Fruit fly (Drosophila melanogaster) whole organism, prepupa: ENCODE data around the gene CG13950.

Experiments used
- CG10631 ChIP-seq: fragments of 200-800 bp; sonication (Bioruptor generic); optimal IDR thresholded peaks from 2 replicates; lab custom pipeline; 2016; ENCODE audit warnings: missing biosample characterization, missing genetic modification characterization
- CG11294 ChIP-seq: fragments of 200-800 bp; sonication (Bioruptor generic); IDR thresholded peaks from 2 replicates; pipeline ENCODE4 v1.3.6; 2022; ENCODE audit warnings: missing biosample characterization, missing genetic modification characterization
- CG11762 ChIP-seq: fragments of 200-800 bp; sonication (Bioruptor generic); optimal IDR thresholded peaks from 3 replicates; lab custom pipeline; 2016; ENCODE audit warnings: missing biosample characterization, missing genetic modification characterization; ENCODE audit not compliant: insufficient read depth
- CG15336 ChIP-seq: fragments of 200-800 bp; sonication (Bioruptor generic); IDR thresholded peaks from 2 replicates; pipeline ENCODE4 v1.3.6; 2022; ENCODE audit warnings: missing biosample characterization, missing genetic modification characterization
- CG1621 ChIP-seq: fragments of 200-800 bp; sonication (Bioruptor generic); optimal IDR thresholded peaks from 3 replicates; lab custom pipeline; 2018; ENCODE audit warnings: missing biosample characterization, mild to moderate bottlenecking, missing genetic modification characterization
- CG16779 ChIP-seq: fragments of 200-800 bp; sonication (Bioruptor generic); optimal IDR thresholded peaks from 3 replicates; lab custom pipeline; 2017; ENCODE audit warnings: missing biosample characterization, mild to moderate bottlenecking, missing genetic modification characterization
- CG3032 ChIP-seq: fragments of 200-800 bp; optimal IDR thresholded peaks from 2 replicates; lab custom pipeline; 2019; ENCODE audit warnings: missing biosample characterization, mild to moderate bottlenecking, missing genetic modification characterization, moderate library complexity
- CG31627 ChIP-seq: fragments of 200-800 bp; sonication (Bioruptor generic); optimal IDR thresholded peaks from 3 replicates; lab custom pipeline; 2016; ENCODE audit warnings: missing biosample characterization, missing genetic modification characterization
- CG32006 ChIP-seq: fragments of 200-800 bp; sonication (Bioruptor generic); optimal IDR thresholded peaks from 3 replicates; lab custom pipeline; 2017; ENCODE audit warnings: missing biosample characterization, mild to moderate bottlenecking, missing genetic modification characterization
- CG34406 ChIP-seq: fragments of 200-800 bp; sonication (Bioruptor generic); optimal IDR thresholded peaks from 3 replicates; lab custom pipeline; 2016; ENCODE audit warnings: missing biosample characterization, missing genetic modification characterization
- CG6163 ChIP-seq: fragments of 200-800 bp; sonication (Bioruptor generic); IDR thresholded peaks from 3 replicates; pipeline ENCODE4 v1.3.6; 2022; ENCODE audit warnings: missing biosample characterization, missing genetic modification characterization
- CG6276 ChIP-seq: fragments of 200-800 bp; sonication (Bioruptor generic); optimal IDR thresholded peaks from 2 replicates; lab custom pipeline; 2017; ENCODE audit warnings: missing biosample characterization, mild to moderate bottlenecking, missing genetic modification characterization
- CG6854 ChIP-seq: fragments of 200-800 bp; sonication (Bioruptor generic); optimal IDR thresholded peaks from 2 replicates; lab custom pipeline; 2017; ENCODE audit warnings: missing biosample characterization, mild to moderate bottlenecking, missing genetic modification characterization
- CG7368 ChIP-seq: fragments of 200-800 bp; sonication (Bioruptor generic); optimal IDR thresholded peaks from 3 replicates; lab custom pipeline; 2016; ENCODE audit warnings: missing biosample characterization, missing genetic modification characterization
- CG8119 ChIP-seq: fragments of 200-800 bp; sonication (Bioruptor generic); IDR thresholded peaks from 3 replicates; pipeline ENCODE4 v1.3.6; 2022; ENCODE audit warnings: missing biosample characterization, missing genetic modification characterization
- CG8319 ChIP-seq: fragments of 200-800 bp; sonication (Bioruptor generic); optimal IDR thresholded peaks from 3 replicates; lab custom pipeline; 2016; ENCODE audit warnings: missing biosample characterization, missing genetic modification characterization
- CG8632 ChIP-seq: fragments of 200-800 bp; sonication (Bioruptor generic); optimal IDR thresholded peaks from 3 replicates; lab custom pipeline; 2016; ENCODE audit warnings: missing biosample characterization, missing genetic modification characterization
- CG9139 ChIP-seq: fragments of 200-800 bp; sonication (Bioruptor generic); optimal IDR thresholded peaks from 3 replicates; lab custom pipeline; 2017; ENCODE audit warnings: missing biosample characterization, mild to moderate bottlenecking, missing genetic modification characterization
- Eip75B ChIP-seq: fragments of 200-800 bp; sonication (Bioruptor generic); optimal IDR thresholded peaks from 3 replicates; lab custom pipeline; 2016; ENCODE audit warnings: missing biosample characterization, missing genetic modification characterization
- Eip78C ChIP-seq: fragments of 200-800 bp; sonication (Bioruptor generic); peaks from one replicate; lab custom pipeline; 2016; ENCODE audit warnings: missing biosample characterization, missing genetic modification characterization
- Eip93F ChIP-seq: fragments of 200-800 bp; sonication (Bioruptor generic); optimal IDR thresholded peaks from 2 replicates; lab custom pipeline; 2016; ENCODE audit warnings: missing biosample characterization, mild to moderate bottlenecking, missing genetic modification characterization
- Ets21C ChIP-seq: fragments of 200-800 bp; sonication (Bioruptor generic); optimal IDR thresholded peaks from 3 replicates; lab custom pipeline; 2016; ENCODE audit warnings: missing biosample characterization, missing genetic modification characterization
- Hr38 ChIP-seq: sonication (Bioruptor generic); optimal IDR thresholded peaks from 2 replicates; lab custom pipeline; 2016; ENCODE audit warnings: missing biosample characterization, missing genetic modification characterization
- Hr39 ChIP-seq: fragments of 200-800 bp; sonication (Bioruptor generic); optimal IDR thresholded peaks from 2 replicates; lab custom pipeline; 2016; ENCODE audit warnings: missing biosample characterization, missing genetic modification characterization
- Hr4 ChIP-seq: fragments of 200-800 bp; sonication (Bioruptor generic); optimal IDR thresholded peaks from 3 replicates; lab custom pipeline; 2016; ENCODE audit warnings: missing biosample characterization, missing genetic modification characterization
- Met ChIP-seq: fragments of 200-800 bp; sonication (Bioruptor generic); optimal IDR thresholded peaks from 3 replicates; lab custom pipeline; 2016; ENCODE audit warnings: missing biosample characterization, missing genetic modification characterization
- OdsH ChIP-seq: fragments of 200-800 bp; sonication (Bioruptor generic); optimal IDR thresholded peaks from 3 replicates; lab custom pipeline; 2016; ENCODE audit warnings: missing biosample characterization, missing genetic modification characterization
- Sox102F ChIP-seq: fragments of 200-800 bp; sonication (Bioruptor generic); optimal IDR thresholded peaks from 2 replicates; lab custom pipeline; 2016; ENCODE audit warnings: missing biosample characterization, mild to moderate bottlenecking, missing genetic modification characterization
- Sox14 ChIP-seq: fragments of 200-800 bp; sonication (Bioruptor generic); optimal IDR thresholded peaks from 3 replicates; lab custom pipeline; 2016; ENCODE audit warnings: missing biosample characterization, missing genetic modification characterization
- Sox15 ChIP-seq: fragments of 200-800 bp; sonication (Bioruptor generic); optimal IDR thresholded peaks from 3 replicates; lab custom pipeline; 2016; ENCODE audit warnings: missing biosample characterization, missing genetic modification characterization
- acj6 ChIP-seq: fragments of 200-800 bp; sonication (Bioruptor generic); optimal IDR thresholded peaks from 3 replicates; lab custom pipeline; 2016; ENCODE audit warnings: missing biosample characterization, missing genetic modification characterization
- dsx ChIP-seq: fragments of 200-800 bp; optimal IDR thresholded peaks from 3 replicates; lab custom pipeline; 2019; ENCODE audit warnings: missing biosample characterization, mild to moderate bottlenecking, missing genetic modification characterization, moderate library complexity; ENCODE audit not compliant: poor library complexity, severe bottlenecking
- eg ChIP-seq: fragments of 200-800 bp; sonication (Bioruptor generic); IDR thresholded peaks from 3 replicates; pipeline ENCODE4 v1.3.6; 2022; ENCODE audit warnings: missing biosample characterization, missing genetic modification characterization
- esn ChIP-seq: fragments of 200-800 bp; sonication (Bioruptor generic); optimal IDR thresholded peaks from 2 replicates; lab custom pipeline; 2016; ENCODE audit warnings: missing biosample characterization, mild to moderate bottlenecking, missing genetic modification characterization, moderate library complexity
- fkh ChIP-seq: fragments of 200-800 bp; sonication (Bioruptor generic); optimal IDR thresholded peaks from 3 replicates; lab custom pipeline; 2017; ENCODE audit warnings: missing biosample characterization, mild to moderate bottlenecking, missing genetic modification characterization, moderate library complexity
- lz ChIP-seq: fragments of 200-800 bp; sonication (Bioruptor generic); optimal IDR thresholded peaks from 3 replicates; lab custom pipeline; 2016; ENCODE audit warnings: missing biosample characterization, missing genetic modification characterization
- net ChIP-seq: fragments of 200-800 bp; sonication (Bioruptor generic); optimal IDR thresholded peaks from 3 replicates; lab custom pipeline; 2016; ENCODE audit warnings: missing biosample characterization, missing genetic modification characterization
- pdm3 ChIP-seq: fragments of 200-800 bp; sonication (Bioruptor generic); optimal IDR thresholded peaks from 3 replicates; lab custom pipeline; 2016; ENCODE audit warnings: missing biosample characterization, missing genetic modification characterization
- salr ChIP-seq, 2 experiments: fragments of 200-800 bp; sonication (Bioruptor generic); optimal IDR thresholded peaks; 3 replicates each; lab custom pipeline; 2016 to 2018; ENCODE audit warnings: missing biosample characterization in 2 of 2, missing genetic modification characterization in 2 of 2, mild to moderate bottlenecking in 1 of 2
- spab ChIP-seq: fragments of 200-800 bp; sonication (Bioruptor generic); optimal IDR thresholded peaks from 2 replicates; lab custom pipeline; 2017; ENCODE audit warnings: missing biosample characterization, mild to moderate bottlenecking, missing genetic modification characterization, missing genetic modification reagents
- ss ChIP-seq, 2 experiments: fragments of 200-800 bp; sonication (Bioruptor generic); optimal IDR thresholded peaks; 2 replicates in 1 of 2; 3 replicates in 1 of 2; lab custom pipeline; 2017 to 2018; ENCODE audit warnings: mild to moderate bottlenecking in 2 of 2, missing biosample characterization in 2 of 2, missing genetic modification characterization in 2 of 2, moderate library complexity in 1 of 2
- svp ChIP-seq: fragments of 200-800 bp; sonication (Bioruptor generic); peaks from one replicate; lab custom pipeline; 2016; ENCODE audit warnings: missing biosample characterization, missing genetic modification characterization
- topi ChIP-seq: fragments of 200-800 bp; sonication (Bioruptor generic); optimal IDR thresholded peaks from 3 replicates; lab custom pipeline; 2016; ENCODE audit warnings: missing biosample characterization, missing genetic modification characterization
- vri ChIP-seq: fragments of 200-800 bp; sonication (Bioruptor generic); optimal IDR thresholded peaks from 3 replicates; lab custom pipeline; 2016; ENCODE audit warnings: missing biosample characterization, mild to moderate bottlenecking, missing genetic modification characterization

The CG13950 gene

dm6 chr2L:819315-820032, 40.5 kb upstream of the CG13950 start, which contains the start of the genes PGAP2 and Clp (continued):
- TF ChIP-seq CG10631 (no peak), Hr39 (GFP tag; lab: Kevin White, UChicago) (peak; percentile 64), CG6276 (GFP tag; lab: Kevin White, UChicago) (no peak), salr (GFP tag; optimal IDR thresholded peaks at IDR 0.05; lab: Kevin White, UChicago) (peak in 1 of 2 experiments; percentile 14), fkh (peak; percentile 84), Hr38 (GFP tag; lab: Kevin White, UChicago) (no peak), CG9139 (GFP tag; lab: Kevin White, UChicago) (no peak), Hr4 (GFP tag; lab: Kevin White, UChicago) (no peak), CG32006 (GFP tag; lab: Kevin White, UChicago) (no peak), Eip75B (no peak), topi (GFP tag; lab: Kevin White, UChicago) (no peak), CG34406 (GFP tag; lab: Kevin White, UChicago) (peak; percentile 38), lz (GFP tag; lab: Kevin White, UChicago) (peak; percentile 76), acj6 (GFP tag; lab: Kevin White, UChicago) (peak; percentile 71), CG15336 (GFP tag; lab: Robert Waterston, UW) (peak; percentile 43; the same call in 1 of the 2 replicates), esn (GFP tag; lab: Kevin White, UChicago) (peak; percentile 80), Eip93F (GFP tag; lab: Kevin White, UChicago) (peak; percentile 63), Eip78C (peak; percentile 90), CG7368 (GFP tag; lab: Kevin White, UChicago) (peak; percentile 46), ss (GFP tag; optimal IDR thresholded peaks at IDR 0.05; lab: Kevin White, UChicago) (peak in 1 of 2 experiments; percentile 48), CG8319 (GFP tag; lab: Kevin White, UChicago) (no peak), CG11294 (GFP tag; lab: Robert Waterston, UW) (no peak; the same call in 1 of the 2 replicates), dsx (no peak), Ets21C (GFP tag; lab: Kevin White, UChicago) (peak; percentile 70), vri (GFP tag; lab: Kevin White, UChicago) (no peak), CG8632 (GFP tag; lab: Kevin White, UChicago) (peak; percentile 41)

- TF ChIP-seq CG31627 (GFP tag; lab: Kevin White, UChicago) (no peak), CG6163 (no peak), CG8632 (GFP tag; lab: Kevin White, UChicago) (no peak), salr (GFP tag; optimal IDR thresholded peaks at IDR 0.05; lab: Kevin White, UChicago) (no peak), Met (no peak), esn (GFP tag; lab: Kevin White, UChicago) (no peak), CG16779 (tag; lab: Kevin White, UChicago) (no peak), CG6854 (GFP tag; lab: Kevin White, UChicago) (no peak), net (GFP tag; lab: Kevin White, UChicago) (no peak), svp (peak; percentile 67), Sox14 (GFP tag; lab: Kevin White, UChicago) (peak; percentile 1), CG1621 (tag; lab: Kevin White, UChicago) (no peak), Ets21C (GFP tag; lab: Kevin White, UChicago) (no peak), Sox102F (GFP tag; lab: Kevin White, UChicago) (no peak), OdsH (GFP tag; lab: Kevin White, UChicago) (no peak), fkh (peak; percentile 47), Sox15 (GFP tag; lab: Kevin White, UChicago) (no peak), Eip93F (GFP tag; lab: Kevin White, UChicago) (no peak), Eip75B (no peak), Hr39 (GFP tag; lab: Kevin White, UChicago) (no peak), vri (GFP tag; lab: Kevin White, UChicago) (no peak), CG32006 (GFP tag; lab: Kevin White, UChicago) (no peak), CG34406 (GFP tag; lab: Kevin White, UChicago) (no peak), CG3032 (no peak), CG8119 (GFP tag; lab: Robert Waterston, UW) (0 out of 3 replicates have a peak, but pooled peaks have one; percentile 22), spab (GFP tag; lab: Kevin White, UChicago) (no peak), eg (no peak), acj6 (GFP tag; lab: Kevin White, UChicago) (no peak), pdm3 (no peak), CG11762 (GFP tag; lab: Kevin White, UChicago) (no peak), CG9139 (GFP tag; lab: Kevin White, UChicago) (no peak), ss (GFP tag; optimal IDR thresholded peaks at IDR 0.05; lab: Kevin White, UChicago) (no peak), Hr4 (GFP tag; lab: Kevin White, UChicago) (no peak), Eip78C (peak; percentile 49), CG15336 (GFP tag; lab: Robert Waterston, UW) (no peak; the same call in 1 of the 2 replicates)
Measured at dm6 chr2L:821242-821985, 38.6 kb upstream of the CG13950 start, which contains the start of gene CG3662. Gene CG3662, plus strand, starts transcription at chr2L:821289.
